Fruit fly (Drosophila melanogaster) whole organism, prepupa: ENCODE results near the gene Clk.
A peak's percentile ranks its signal among the peaks of the same experiment; 100 is the strongest.

Source experiments
- Blimp-1 ChIP-seq: fragments of 200-800 bp; sonication (Bioruptor generic); optimal IDR thresholded peaks from 3 replicates; lab custom pipeline; 2017; ENCODE audit warnings: missing biosample characterization, missing genetic modification characterization, mild to moderate bottlenecking, moderate library complexity, missing genetic modification reagents
- CG10631 ChIP-seq: fragments of 200-800 bp; sonication (Bioruptor generic); optimal IDR thresholded peaks from 2 replicates; lab custom pipeline; 2016; ENCODE audit warnings: missing biosample characterization, missing genetic modification characterization
- CG15336 ChIP-seq: fragments of 200-800 bp; sonication (Bioruptor generic); IDR thresholded peaks from 2 replicates; pipeline ENCODE4 v1.3.6; 2022; ENCODE audit warnings: missing biosample characterization, missing genetic modification characterization
- CG1621 ChIP-seq: fragments of 200-800 bp; sonication (Bioruptor generic); optimal IDR thresholded peaks from 3 replicates; lab custom pipeline; 2018; ENCODE audit warnings: missing biosample characterization, mild to moderate bottlenecking, missing genetic modification characterization
- CG31627 ChIP-seq: fragments of 200-800 bp; sonication (Bioruptor generic); optimal IDR thresholded peaks from 3 replicates; lab custom pipeline; 2016; ENCODE audit warnings: missing biosample characterization, missing genetic modification characterization
- CG32006 ChIP-seq: fragments of 200-800 bp; sonication (Bioruptor generic); optimal IDR thresholded peaks from 3 replicates; lab custom pipeline; 2017; ENCODE audit warnings: missing biosample characterization, mild to moderate bottlenecking, missing genetic modification characterization
- CG4318 ChIP-seq: fragments of 200-800 bp; sonication (Bioruptor generic); optimal IDR thresholded peaks from 3 replicates; lab custom pipeline; 2017; ENCODE audit warnings: missing biosample characterization, mild to moderate bottlenecking, missing genetic modification characterization
- CG6276 ChIP-seq: fragments of 200-800 bp; sonication (Bioruptor generic); optimal IDR thresholded peaks from 2 replicates; lab custom pipeline; 2017; ENCODE audit warnings: missing biosample characterization, mild to moderate bottlenecking, missing genetic modification characterization
- CG6792 ChIP-seq: fragments of 200-800 bp; sonication (Bioruptor generic); optimal IDR thresholded peaks from 3 replicates; lab custom pipeline; 2016; ENCODE audit warnings: missing biosample characterization, missing genetic modification characterization
- CG6854 ChIP-seq: fragments of 200-800 bp; sonication (Bioruptor generic); optimal IDR thresholded peaks from 2 replicates; lab custom pipeline; 2017; ENCODE audit warnings: missing biosample characterization, mild to moderate bottlenecking, missing genetic modification characterization
- CG8119 ChIP-seq: fragments of 200-800 bp; sonication (Bioruptor generic); IDR thresholded peaks from 3 replicates; pipeline ENCODE4 v1.3.6; 2022; ENCODE audit warnings: missing biosample characterization, missing genetic modification characterization
- CG9139 ChIP-seq: fragments of 200-800 bp; sonication (Bioruptor generic); optimal IDR thresholded peaks from 3 replicates; lab custom pipeline; 2017; ENCODE audit warnings: missing biosample characterization, mild to moderate bottlenecking, missing genetic modification characterization
- Eip78C ChIP-seq: fragments of 200-800 bp; sonication (Bioruptor generic); peaks from one replicate; lab custom pipeline; 2016; ENCODE audit warnings: missing biosample characterization, missing genetic modification characterization
- Hr38 ChIP-seq: sonication (Bioruptor generic); optimal IDR thresholded peaks from 2 replicates; lab custom pipeline; 2016; ENCODE audit warnings: missing biosample characterization, missing genetic modification characterization
- Hr4 ChIP-seq: fragments of 200-800 bp; sonication (Bioruptor generic); optimal IDR thresholded peaks from 3 replicates; lab custom pipeline; 2016; ENCODE audit warnings: missing biosample characterization, missing genetic modification characterization
- Lpt ChIP-seq: fragments of 200-800 bp; sonication (Bioruptor generic); optimal IDR thresholded peaks from 3 replicates; lab custom pipeline; 2016; ENCODE audit warnings: missing biosample characterization, missing genetic modification characterization
- OdsH ChIP-seq: fragments of 200-800 bp; sonication (Bioruptor generic); optimal IDR thresholded peaks from 3 replicates; lab custom pipeline; 2016; ENCODE audit warnings: missing biosample characterization, missing genetic modification characterization
- Sox14 ChIP-seq: fragments of 200-800 bp; sonication (Bioruptor generic); optimal IDR thresholded peaks from 3 replicates; lab custom pipeline; 2016; ENCODE audit warnings: missing biosample characterization, missing genetic modification characterization
- cyc ChIP-seq: fragments of 200-800 bp; sonication (Bioruptor generic); optimal IDR thresholded peaks from 3 replicates; lab custom pipeline; 2016; ENCODE audit warnings: missing biosample characterization, missing genetic modification characterization
- eg ChIP-seq: fragments of 200-800 bp; sonication (Bioruptor generic); IDR thresholded peaks from 3 replicates; pipeline ENCODE4 v1.3.6; 2022; ENCODE audit warnings: missing biosample characterization, missing genetic modification characterization
- fd59A ChIP-seq: fragments of 200-800 bp; sonication (Bioruptor generic); optimal IDR thresholded peaks from 2 replicates; lab custom pipeline; 2017; ENCODE audit warnings: missing biosample characterization, mild to moderate bottlenecking, missing genetic modification characterization, missing genetic modification reagents
- fkh ChIP-seq: fragments of 200-800 bp; sonication (Bioruptor generic); optimal IDR thresholded peaks from 3 replicates; lab custom pipeline; 2017; ENCODE audit warnings: missing biosample characterization, mild to moderate bottlenecking, missing genetic modification characterization, moderate library complexity
- net ChIP-seq: fragments of 200-800 bp; sonication (Bioruptor generic); optimal IDR thresholded peaks from 3 replicates; lab custom pipeline; 2016; ENCODE audit warnings: missing biosample characterization, missing genetic modification characterization
- salr ChIP-seq, 2 experiments: fragments of 200-800 bp; sonication (Bioruptor generic); optimal IDR thresholded peaks; 3 replicates each; lab custom pipeline; 2016 to 2018; ENCODE audit warnings: missing biosample characterization in 2 of 2, missing genetic modification characterization in 2 of 2, mild to moderate bottlenecking in 1 of 2
- ss ChIP-seq, 2 experiments: fragments of 200-800 bp; sonication (Bioruptor generic); optimal IDR thresholded peaks; 2 replicates in 1 of 2; 3 replicates in 1 of 2; lab custom pipeline; 2017 to 2018; ENCODE audit warnings: mild to moderate bottlenecking in 2 of 2, missing biosample characterization in 2 of 2, missing genetic modification characterization in 2 of 2, moderate library complexity in 1 of 2
- vri ChIP-seq: fragments of 200-800 bp; sonication (Bioruptor generic); optimal IDR thresholded peaks from 3 replicates; lab custom pipeline; 2016; ENCODE audit warnings: missing biosample characterization, mild to moderate bottlenecking, missing genetic modification characterization

Clk gene

DNA sequence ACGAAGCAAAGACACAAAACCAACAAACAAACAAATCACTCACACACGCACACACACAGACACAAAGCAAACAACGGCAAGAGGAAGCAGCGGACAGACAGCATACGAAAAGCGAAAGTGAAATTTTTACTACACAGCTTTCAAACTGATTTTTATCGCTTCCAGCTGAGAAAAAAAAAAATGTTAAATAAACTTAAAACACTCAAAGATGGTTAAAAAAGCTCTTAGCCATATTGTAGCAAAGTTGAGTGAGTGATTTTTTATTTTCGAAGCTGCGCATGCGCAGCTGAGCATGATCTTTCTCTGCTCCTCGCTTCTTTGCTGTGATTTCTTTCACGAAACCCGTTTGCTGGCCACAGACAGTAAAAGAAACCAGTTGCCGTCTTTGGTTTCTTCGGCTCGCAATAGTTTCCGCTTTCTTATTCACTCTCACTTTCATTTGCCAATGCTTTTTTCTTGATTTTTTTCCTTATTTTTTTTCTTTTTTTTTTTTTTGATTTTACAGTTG, 43.1 kb upstream of the Clk start:
- TF ChIP-seq CG8119 (GFP tag; lab: Robert Waterston, UW) (peak; percentile 78), CG6854 (GFP tag; lab: Kevin White, UChicago) (peak; percentile 18), eg (GFP tag; lab: Robert Waterston, UW) (no peak; the same call in 1 of the 3 replicates), CG4318 (GFP tag; lab: Kevin White, UChicago) (no peak), net (GFP tag; lab: Kevin White, UChicago) (no peak), Eip78C (GFP tag; lab: Kevin White, UChicago) (peak; percentile 51), CG6276 (peak; percentile 43), salr (GFP tag; optimal IDR thresholded peaks at IDR 0.05; lab: Kevin White, UChicago) (peak in 1 of 2 experiments; percentile 12), CG15336 (peak; percentile 54), Lpt (peak; percentile 48), fkh (GFP tag; lab: Kevin White, UChicago) (peak; percentile 33), Blimp-1 (GFP tag; lab: Kevin White, UChicago) (peak; percentile 94)
- TF ChIP-seq, all 60 proteins: peak for 9

DNA sequence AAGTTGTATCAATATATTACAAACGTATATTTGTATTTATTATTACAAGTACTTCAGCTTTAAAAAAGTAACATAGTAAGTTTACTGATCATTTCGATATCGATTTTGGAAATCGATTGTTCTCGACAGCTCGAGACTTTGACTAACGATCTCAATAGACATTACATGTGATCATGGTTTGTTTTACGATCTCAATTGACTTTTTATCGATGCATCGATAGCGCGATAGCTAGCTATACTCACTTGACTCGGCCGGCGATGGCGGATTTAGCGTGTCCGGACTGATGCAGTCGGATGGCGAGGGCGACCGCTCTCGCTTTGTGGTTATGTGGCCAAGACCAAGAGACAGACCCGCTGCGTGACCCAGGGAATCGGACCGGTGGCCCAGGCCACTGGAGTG, 41.8 kb upstream of the Clk start:
- TF ChIP-seq fd59A (GFP tag; lab: Kevin White, UChicago), result no peak
- TF ChIP-seq Lpt, result no peak
- TF ChIP-seq ss (GFP tag; optimal IDR thresholded peaks at IDR 0.05; lab: Kevin White, UChicago), result no peak
- no peak for TF ChIP-seq CG6792 (GFP tag; lab: Kevin White, UChicago)
- TF ChIP-seq CG32006, result no peak
- no peak for TF ChIP-seq CG6854 (GFP tag; lab: Kevin White, UChicago)
- no peak for TF ChIP-seq OdsH (GFP tag; lab: Kevin White, UChicago)
- no peak for TF ChIP-seq CG9139 (GFP tag; lab: Kevin White, UChicago)
- TF ChIP-seq, all 60 proteins: peak for 0

DNA sequence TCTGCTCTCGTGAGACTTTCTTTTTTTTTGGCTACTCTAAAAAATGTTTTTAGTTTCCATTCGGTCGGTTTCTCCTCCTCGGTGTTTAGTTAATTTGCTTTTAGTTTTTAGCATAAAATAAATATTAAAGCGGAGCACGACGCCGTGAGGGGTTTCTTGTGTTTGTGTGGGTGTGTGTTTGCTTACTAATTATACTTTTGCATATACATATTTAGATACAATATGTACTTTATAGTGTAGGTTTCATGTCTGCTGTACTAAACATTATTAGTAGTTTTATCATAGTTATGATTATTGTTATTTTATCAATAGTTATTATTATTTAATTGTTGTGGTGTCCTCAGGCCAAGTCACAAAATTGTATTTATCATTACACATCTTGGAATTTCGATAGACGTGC, 40.6 kb upstream of the Clk start:
- no peak for TF ChIP-seq Sox14 (GFP tag; lab: Kevin White, UChicago)
- TF ChIP-seq Eip78C (GFP tag; lab: Kevin White, UChicago), result peak; percentile 35
- TF ChIP-seq, all 60 proteins: peak for 1

DNA sequence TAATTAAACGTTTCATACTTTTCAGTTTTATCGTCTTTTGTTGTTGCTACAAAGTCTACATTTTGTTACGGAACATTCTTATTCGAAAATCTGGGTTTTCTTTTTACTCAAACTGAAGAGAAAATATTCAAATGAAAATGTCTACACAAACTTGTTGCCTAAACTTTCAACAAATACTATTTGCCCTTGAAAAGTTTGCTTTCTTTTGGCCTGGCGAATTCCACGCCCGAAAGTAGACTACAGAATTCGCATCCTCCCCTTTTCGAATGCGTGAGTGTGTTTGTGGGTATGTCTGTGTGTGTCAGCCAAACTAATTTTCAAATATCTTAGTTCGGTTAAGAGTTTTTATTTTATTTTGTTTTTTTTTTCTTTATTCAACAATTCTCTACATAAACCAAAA, 38.0 kb upstream of the Clk start:
- no peak for TF ChIP-seq CG31627 (GFP tag; lab: Kevin White, UChicago)
- no peak for TF ChIP-seq cyc (GFP tag; lab: Kevin White, UChicago)
- no peak for TF ChIP-seq Hr38 (GFP tag; lab: Kevin White, UChicago)
- TF ChIP-seq, all 60 proteins: peak for 0

DNA sequence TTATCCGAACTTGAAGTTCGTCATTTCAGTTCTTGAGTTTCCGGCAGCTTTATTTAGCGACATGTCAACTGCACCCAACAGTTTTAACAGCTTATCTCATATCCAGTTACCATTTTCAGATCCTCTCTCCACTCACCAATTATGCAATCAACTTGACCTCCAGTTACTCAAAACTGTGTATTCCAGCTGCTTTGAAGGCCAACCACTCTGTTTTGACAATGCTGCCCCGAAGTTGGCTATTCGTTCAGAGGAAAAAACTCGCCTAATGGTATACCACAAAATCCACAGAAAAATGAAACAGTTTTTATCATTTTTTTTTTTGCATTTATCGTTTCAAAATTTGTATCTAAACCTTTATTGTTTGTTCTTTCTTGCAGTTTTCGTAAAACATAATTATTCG, 36.2 kb upstream of the Clk start:
- TF ChIP-seq vri (GFP tag; lab: Kevin White, UChicago) (peak; percentile 79), CG32006 (no peak)

DNA sequence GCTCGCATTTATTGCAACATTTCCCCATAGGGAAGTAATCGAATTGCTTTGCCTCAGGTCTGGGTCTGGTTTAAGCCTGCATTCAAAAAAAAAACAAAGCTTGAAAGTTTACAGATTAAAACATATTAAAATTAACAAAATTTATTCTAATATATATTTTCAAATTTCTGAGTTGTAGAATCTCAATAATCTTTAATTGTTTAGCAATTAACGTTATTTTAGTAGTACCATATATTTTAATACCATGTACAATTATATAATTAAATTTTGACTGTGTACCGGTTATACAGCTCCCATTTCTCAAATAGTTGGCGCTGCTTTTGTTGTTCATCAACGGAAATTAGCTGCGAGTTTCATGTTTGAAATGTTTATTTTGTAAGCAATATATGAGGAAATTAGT, 35.5 kb upstream of the Clk start:
- TF ChIP-seq CG32006, result peak; percentile 24
- no peak for TF ChIP-seq CG6276
- peak; percentile 67 for TF ChIP-seq Eip78C (GFP tag; lab: Kevin White, UChicago)
- TF ChIP-seq CG8119 (GFP tag; lab: Robert Waterston, UW), result peak; percentile 62; the same call in 2 of the 3 replicates
- TF ChIP-seq Hr4 (GFP tag; lab: Kevin White, UChicago), result peak; percentile 63

DNA sequence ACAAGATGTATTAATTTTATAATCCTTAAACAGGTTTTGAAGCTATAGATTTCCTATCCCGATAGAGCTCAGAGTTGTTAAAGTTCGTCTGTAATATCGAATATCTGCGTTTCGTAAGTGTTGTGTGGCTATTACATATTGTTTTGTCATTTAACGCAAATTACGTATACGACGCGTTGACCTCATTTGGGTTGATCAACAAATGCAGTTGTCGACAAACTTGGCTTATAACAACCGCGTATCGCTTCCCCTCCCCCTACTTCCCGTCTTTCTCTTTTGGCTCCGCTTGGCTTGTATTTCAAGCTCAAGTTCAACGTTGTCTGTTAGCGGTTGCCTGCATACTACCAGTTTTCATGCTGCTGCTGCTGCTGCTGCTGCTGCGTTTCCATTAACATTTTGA, 35.0 kb upstream of the Clk start:
- TF ChIP-seq fd59A (GFP tag; lab: Kevin White, UChicago) (no peak), CG1621 (tag; lab: Kevin White, UChicago) (no peak), CG10631 (GFP tag; lab: Kevin White, UChicago) (no peak), Hr38 (GFP tag; lab: Kevin White, UChicago) (no peak), vri (GFP tag; lab: Kevin White, UChicago) (peak; percentile 34)
